Worm (Caenorhabditis elegans) whole organism, late embryonic: ENCODE measurements around the gene T10B10.9.

ENCODE experiments used
- ahr-1 ChIP-seq: sonication (generic microtip); optimal IDR thresholded peaks from 2 replicates; lab custom pipeline; 2016; ENCODE audit warnings: missing genetic modification characterization, missing compliant biosample characterization
- ama-1 ChIP-seq: fragments of 150-350 bp; optimal IDR thresholded peaks from 2 replicates; lab custom pipeline; 2014
- ets-4 ChIP-seq: sonication (generic microtip); optimal IDR thresholded peaks from 2 replicates; lab custom pipeline; 2016; ENCODE audit warnings: missing genetic modification characterization, missing compliant biosample characterization
- hlh-30 ChIP-seq: sonication (generic microtip); optimal IDR thresholded peaks from 2 replicates; lab custom pipeline; 2017; ENCODE audit warnings: antibody characterized with exemption, missing genetic modification characterization, missing compliant biosample characterization; ENCODE audit not compliant: insufficient read depth
- odd-2 ChIP-seq: sonication (generic microtip); optimal IDR thresholded peaks from 2 replicates; lab custom pipeline; 2017; ENCODE audit warnings: antibody characterized with exemption, mild to moderate bottlenecking, missing genetic modification characterization, missing compliant biosample characterization
- pag-3 ChIP-seq: sonication (generic microtip); optimal IDR thresholded peaks from 2 replicates; lab custom pipeline; 2016; ENCODE audit warnings: missing compliant biosample characterization, missing genetic modification characterization, borderline replicate concordance
- pat-9 ChIP-seq: fragments of 200-800 bp; sonication (Bioruptor generic); optimal IDR thresholded peaks from 2 replicates; lab custom pipeline; 2018; ENCODE audit warnings: mild to moderate bottlenecking, missing genetic modification characterization, moderate library complexity, missing compliant biosample characterization
- pha-4 ChIP-seq: fragments of 150-350 bp; optimal IDR thresholded peaks from 2 replicates; lab custom pipeline; 2018; ENCODE audit warnings: missing biosample characterization, missing genetic modification reagents, missing genetic modification characterization
- rnt-1 ChIP-seq: sonication (generic microtip); optimal IDR thresholded peaks from 2 replicates; lab custom pipeline; 2016; ENCODE audit warnings: missing genetic modification characterization, missing compliant biosample characterization
- sox-4 ChIP-seq: sonication (generic microtip); optimal IDR thresholded peaks from 2 replicates; lab custom pipeline; 2017; ENCODE audit warnings: mild to moderate bottlenecking, missing genetic modification characterization, inconsistent platforms, missing compliant biosample characterization
- tbx-7 ChIP-seq: sonication (generic microtip); optimal IDR thresholded peaks from 2 replicates; lab custom pipeline; 2016; ENCODE audit warnings: missing genotype, missing genetic modification characterization, missing compliant biosample characterization
- unc-3 ChIP-seq, 2 experiments: fragments of 200-800 bp in 1 of 2; sonication (Bioruptor generic) in 1 of 2; sonication (generic microtip) in 1 of 2; conservative IDR thresholded peaks in 1 of 2; optimal IDR thresholded peaks in 1 of 2; 2 replicates each; pipeline versions ENCODE4 v1.3.6 to Lab custom; 2016 to 2022; ENCODE audit warnings: missing compliant biosample characterization in 2 of 2, missing genetic modification characterization in 2 of 2, missing genetic modification reagents in 1 of 2

ce11 chrX:15166122-15166521 is 1.9 kb downstream of the T10B10.9 start, which contains the start of gene T10B10.8:
- TF ChIP-seq pha-4 (tag; lab: Kevin White, UChicago) (no peak), sox-4 (tag; lab: Kevin White, UChicago) (no peak), hlh-30 (tag; lab: Kevin White, UChicago) (no peak), ahr-1 (tag; lab: Kevin White, UChicago) (no peak), ama-1 (lab: Kevin White, UChicago) (no peak), unc-3 (GFP tag; conservative IDR thresholded peaks at IDR 0.05; lab: Robert Waterston, UW) (no peak), unc-3 (tag; optimal IDR thresholded peaks at IDR 0.05; lab: Kevin White, UChicago) (no peak), tbx-7 (tag; lab: Kevin White, UChicago) (no peak), pat-9 (tag; lab: Kevin White, UChicago) (no peak), rnt-1 (tag; lab: Kevin White, UChicago) (no peak), odd-2 (tag; lab: Kevin White, UChicago) (no peak), ets-4 (tag; lab: Kevin White, UChicago) (no peak), pag-3 (tag; lab: Kevin White, UChicago) (no peak)
